In the genomic region with DNA sequence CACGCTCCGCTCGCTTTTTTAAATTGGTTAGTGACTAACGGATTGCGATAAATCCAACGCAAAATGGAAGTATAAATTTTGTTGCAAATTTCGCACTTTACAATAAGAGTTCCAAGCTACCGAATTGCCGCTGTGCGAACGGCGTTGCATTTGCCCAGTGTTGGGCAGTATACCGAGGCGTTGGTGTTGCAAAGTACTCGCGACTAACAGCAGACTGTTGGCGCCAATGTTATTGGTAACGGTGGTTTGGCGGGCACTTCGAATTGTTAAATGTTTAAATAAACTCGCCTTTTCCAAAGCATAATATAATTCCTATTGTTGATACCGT, we compare ENCODE assay signal across 7 fruit fly cellular contexts.
TF ChIP-seq lines count a peak whose summit lies in the region.

No protein-coding gene starts in this region.

- peak; percentile 36 to 56 for TF ChIP-seq CTCF in S2 (optimal IDR thresholded peaks at IDR 0.05; lab: Kevin White, UChicago)
- TF ChIP-seq CTCF in whole organism, embryonic (GFP tag; optimal IDR thresholded peaks at IDR 0.05; lab: Kevin White, UChicago): no peak

TF ChIP-seq in Kc167, 6 proteins besides CTCF, POLR2A, EP300 and RAD21:
- TF ChIP-seq psq (optimal IDR thresholded peaks at IDR 0.05; lab: Kevin White, UChicago) (peak; percentile 23), Myc (optimal IDR thresholded peaks at IDR 0.05; lab: Kevin White, UChicago) (no peak)

TF ChIP-seq in whole organism, adult, 20 proteins besides CTCF, POLR2A, EP300 and RAD21 (continues in another document):
- TF ChIP-seq CG14711 (tag; optimal IDR thresholded peaks at IDR 0.05; lab: Kevin White, UChicago) (peak; percentile 59), CG1620 (GFP tag; optimal IDR thresholded peaks at IDR 0.05; lab: Kevin White, UChicago) (peak; percentile 94), Clk (GFP tag; optimal IDR thresholded peaks at IDR 0.05; lab: Kevin White, UChicago) (peak; percentile 68), CG12768 (GFP tag; optimal IDR thresholded peaks at IDR 0.05; lab: Kevin White, UChicago) (peak; percentile 86), CG11617 (GFP tag; optimal IDR thresholded peaks at IDR 0.05; lab: Kevin White, UChicago) (peak; percentile 8), kay (GFP tag; lab: Kevin White, UChicago; ENCODE audit: borderline replicate concordance) (no peak), Crg-1 (GFP tag; optimal IDR thresholded peaks at IDR 0.05; lab: Kevin White, UChicago) (peak; percentile 95), cnc (optimal IDR thresholded peaks at IDR 0.05; lab: Kevin White, UChicago) (no peak), ovo (GFP tag; optimal IDR thresholded peaks at IDR 0.05; lab: Kevin White, UChicago) (peak; percentile 98), CG33017 (tag; optimal IDR thresholded peaks at IDR 0.05; lab: Kevin White, UChicago) (peak; percentile 25), cic (GFP tag; optimal IDR thresholded peaks at IDR 0.05; lab: Kevin White, UChicago) (peak; percentile 74), Mnt (GFP tag; optimal IDR thresholded peaks at IDR 0.05; lab: Kevin White, UChicago) (peak; percentile 85), CG5204 (GFP tag; optimal IDR thresholded peaks at IDR 0.05; lab: Kevin White, UChicago) (peak; percentile 67), tj (GFP tag; optimal IDR thresholded peaks at IDR 0.05; lab: Kevin White, UChicago) (peak; percentile 90), CG7045 (GFP tag; optimal IDR thresholded peaks at IDR 0.05; lab: Kevin White, UChicago) (peak; percentile 50), CG7101 (tag; optimal IDR thresholded peaks at IDR 0.05; lab: Kevin White, UChicago) (peak; percentile 85), pad (GFP tag; optimal IDR thresholded peaks at IDR 0.05; lab: Kevin White, UChicago) (peak; percentile 76)

TF ChIP-seq in whole organism, embryonic, 481 proteins besides CTCF, POLR2A, EP300 and RAD21 (continues in another document):
- TF ChIP-seq nau (GFP tag; optimal IDR thresholded peaks at IDR 0.05; lab: Kevin White, UChicago): no peak
- peak; percentile 28; the same call in 1 of the 2 replicates for TF ChIP-seq CG10959 (GFP tag; IDR thresholded peaks at IDR 0.05; lab: Robert Waterston, UW)
- no peak for TF ChIP-seq CG15073 (GFP tag; optimal IDR thresholded peaks at IDR 0.05; lab: Kevin White, UChicago)
- no peak for TF ChIP-seq Mrtf (GFP tag; IDR thresholded peaks at IDR 0.05; lab: Robert Waterston, UW)
- TF ChIP-seq CG42726 (GFP tag; IDR thresholded peaks at IDR 0.05; lab: Robert Waterston, UW; ENCODE audit: partially characterized antibody): no peak
- peak; percentile 17 for TF ChIP-seq nom (GFP tag; optimal IDR thresholded peaks at IDR 0.05; lab: Kevin White, UChicago)
- peak; percentile 24 for TF ChIP-seq CG6765 (GFP tag; optimal IDR thresholded peaks at IDR 0.05; lab: Kevin White, UChicago)
- no peak for TF ChIP-seq CG4820 (GFP tag; optimal IDR thresholded peaks at IDR 0.05; lab: Kevin White, UChicago)
- peak; percentile 38 for TF ChIP-seq D (optimal IDR thresholded peaks at IDR 0.05; lab: Kevin White, UChicago)
- no peak for TF ChIP-seq D (GFP tag; optimal IDR thresholded peaks at IDR 0.05; lab: Kevin White, UChicago)
- no peak for TF ChIP-seq dmrt11E (tag; optimal IDR thresholded peaks at IDR 0.05; lab: Kevin White, UChicago)
- no peak for TF ChIP-seq CG13775 (GFP tag; optimal IDR thresholded peaks at IDR 0.05; lab: Kevin White, UChicago)
- TF ChIP-seq CG6272 (GFP tag; IDR thresholded peaks at IDR 0.05; lab: Robert Waterston, UW): no peak
- no peak for TF ChIP-seq cad (GFP tag; optimal IDR thresholded peaks at IDR 0.05; lab: Kevin White, UChicago)
- no peak for TF ChIP-seq prd (optimal IDR thresholded peaks at IDR 0.05; lab: Kevin White, UChicago)
- TF ChIP-seq prd (GFP tag; IDR thresholded peaks at IDR 0.05; lab: Robert Waterston, UW): no peak
- TF ChIP-seq CG12942 (GFP tag; optimal IDR thresholded peaks at IDR 0.05; lab: Kevin White, UChicago): peak; percentile 34
- no peak for TF ChIP-seq Ravus (GFP tag; IDR thresholded peaks at IDR 0.05; lab: Robert Waterston, UW)

TF ChIP-seq in whole organism, prepupa, 60 proteins besides CTCF, POLR2A, EP300 and RAD21 (continues in another document):
- TF ChIP-seq pdm3 (GFP tag; optimal IDR thresholded peaks at IDR 0.05; lab: Kevin White, UChicago) (peak; percentile 21), esn (GFP tag; optimal IDR thresholded peaks at IDR 0.05; lab: Kevin White, UChicago) (peak; percentile 65), lz (GFP tag; optimal IDR thresholded peaks at IDR 0.05; lab: Kevin White, UChicago) (peak; percentile 50), CG3919 (GFP tag; optimal IDR thresholded peaks at IDR 0.05; lab: Kevin White, UChicago) (peak; percentile 74), CG6163 (GFP tag; IDR thresholded peaks at IDR 0.05; lab: Robert Waterston, UW) (peak; percentile 61), topi (GFP tag; optimal IDR thresholded peaks at IDR 0.05; lab: Kevin White, UChicago) (peak; percentile 43), OdsH (GFP tag; optimal IDR thresholded peaks at IDR 0.05; lab: Kevin White, UChicago) (peak; percentile 19), Eip78C (GFP tag; lab: Kevin White, UChicago) (peak; percentile 47), fd85E (GFP tag; optimal IDR thresholded peaks at IDR 0.05; lab: Kevin White, UChicago) (no peak), eg (GFP tag; IDR thresholded peaks at IDR 0.05; lab: Robert Waterston, UW) (peak; percentile 23; the same call in 1 of the 3 replicates), CG7368 (GFP tag; optimal IDR thresholded peaks at IDR 0.05; lab: Kevin White, UChicago) (no peak), achi (GFP tag; optimal IDR thresholded peaks at IDR 0.05; lab: Kevin White, UChicago) (peak; percentile 33), Sox15 (GFP tag; optimal IDR thresholded peaks at IDR 0.05; lab: Kevin White, UChicago) (no peak), CG31627 (GFP tag; optimal IDR thresholded peaks at IDR 0.05; lab: Kevin White, UChicago) (peak; percentile 55), Eip93F (GFP tag; optimal IDR thresholded peaks at IDR 0.05; lab: Kevin White, UChicago) (no peak), CG11294 (GFP tag; IDR thresholded peaks at IDR 0.05; lab: Robert Waterston, UW) (no peak), Sox102F (GFP tag; optimal IDR thresholded peaks at IDR 0.05; lab: Kevin White, UChicago) (no peak), CG6792 (GFP tag; optimal IDR thresholded peaks at IDR 0.05; lab: Kevin White, UChicago) (peak; percentile 31)

TF ChIP-seq in whole organism, pupa, 21 proteins besides CTCF, POLR2A, EP300 and RAD21:
- TF ChIP-seq D1 (tag; optimal IDR thresholded peaks at IDR 0.05; lab: Kevin White, UChicago) (no peak), CG14655 (GFP tag; optimal IDR thresholded peaks at IDR 0.05; lab: Kevin White, UChicago) (no peak), CG8301 (tag; optimal IDR thresholded peaks at IDR 0.05; lab: Kevin White, UChicago) (no peak), CG4496 (GFP tag; IDR thresholded peaks at IDR 0.05; lab: Robert Waterston, UW) (no peak), Ets98B (GFP tag; IDR thresholded peaks at IDR 0.05; lab: Robert Waterston, UW) (peak; percentile 24; the same call in 1 of the 2 replicates), CG13204 (GFP tag; optimal IDR thresholded peaks at IDR 0.05; lab: Kevin White, UChicago) (no peak), CG10348 (GFP tag; IDR thresholded peaks at IDR 0.05; lab: Robert Waterston, UW) (no peak), CG15710 (tag; optimal IDR thresholded peaks at IDR 0.05; lab: Kevin White, UChicago) (no peak), CG8159 (tag; optimal IDR thresholded peaks at IDR 0.05; lab: Kevin White, UChicago) (peak; percentile 10), Snoo (tag; optimal IDR thresholded peaks at IDR 0.05; lab: Kevin White, UChicago) (peak; percentile 43), Pif1B (GFP tag; optimal IDR thresholded peaks at IDR 0.05; lab: Kevin White, UChicago) (no peak), rn (GFP tag; IDR thresholded peaks at IDR 0.05; lab: Robert Waterston, UW) (no peak), CG9948 (tag; optimal IDR thresholded peaks at IDR 0.05; lab: Kevin White, UChicago) (peak; percentile 49)

TF ChIP-seq in whole organism, wandering third instar larva, 38 proteins besides CTCF, POLR2A, EP300 and RAD21 (continues in another document):
- TF ChIP-seq Abd-B (GFP tag; optimal IDR thresholded peaks at IDR 0.05; lab: Kevin White, UChicago) (no peak), Dfd (GFP tag; optimal IDR thresholded peaks at IDR 0.05; lab: Kevin White, UChicago) (no peak), ey (GFP tag; optimal IDR thresholded peaks at IDR 0.05; lab: Kevin White, UChicago) (peak; percentile 60), Sp1 (GFP tag; optimal IDR thresholded peaks at IDR 0.05; lab: Kevin White, UChicago) (peak; percentile 48), sage (GFP tag; optimal IDR thresholded peaks at IDR 0.05; lab: Kevin White, UChicago) (no peak), Myc (optimal IDR thresholded peaks at IDR 0.05; lab: Kevin White, UChicago) (peak; percentile 22), OdsH (GFP tag; optimal IDR thresholded peaks at IDR 0.05; lab: Kevin White, UChicago) (peak; percentile 55), dl (GFP tag; optimal IDR thresholded peaks at IDR 0.05; lab: Kevin White, UChicago; ENCODE audit: insufficient read depth in 1 of 2, partially characterized antibody in 2 of 2) (no peak), Hnf4 (GFP tag; optimal IDR thresholded peaks at IDR 0.05; lab: Kevin White, UChicago) (peak; percentile 87), N (GFP tag; optimal IDR thresholded peaks at IDR 0.05; lab: Kevin White, UChicago) (no peak), usp (GFP tag; optimal IDR thresholded peaks at IDR 0.05; lab: Kevin White, UChicago) (no peak), woc (GFP tag; optimal IDR thresholded peaks at IDR 0.05; lab: Kevin White, UChicago) (peak; percentile 13), HLH106 (tag; optimal IDR thresholded peaks at IDR 0.05; lab: Kevin White, UChicago) (peak; percentile 37), rgr (GFP tag; optimal IDR thresholded peaks at IDR 0.05; lab: Kevin White, UChicago) (peak; percentile 79), h (GFP tag; optimal IDR thresholded peaks at IDR 0.05; lab: Kevin White, UChicago) (peak; percentile 79), psq (GFP tag; optimal IDR thresholded peaks at IDR 0.05; lab: Kevin White, UChicago) (peak; percentile 77), pan (optimal IDR thresholded peaks at IDR 0.05; lab: Kevin White, UChicago) (no peak), sv (GFP tag; optimal IDR thresholded peaks at IDR 0.05; lab: Kevin White, UChicago) (peak; percentile 35), dmrt93B (GFP tag; optimal IDR thresholded peaks at IDR 0.05; lab: Kevin White, UChicago) (no peak), fru (GFP tag; optimal IDR thresholded peaks at IDR 0.05; lab: Kevin White, UChicago) (peak; percentile 68), Dif (GFP tag; optimal IDR thresholded peaks at IDR 0.05; lab: Kevin White, UChicago; ENCODE audit: partially characterized antibody) (no peak), Hr78 (GFP tag; optimal IDR thresholded peaks at IDR 0.05; lab: Kevin White, UChicago) (no peak), Mio (GFP tag; optimal IDR thresholded peaks at IDR 0.05; lab: Kevin White, UChicago) (peak; percentile 9), br (GFP tag; optimal IDR thresholded peaks at IDR 0.05; lab: Kevin White, UChicago) (peak; percentile 76), CrebA (GFP tag; optimal IDR thresholded peaks at IDR 0.05; lab: Kevin White, UChicago; ENCODE audit: borderline replicate concordance) (no peak), Hr83 (GFP tag; optimal IDR thresholded peaks at IDR 0.05; lab: Kevin White, UChicago; ENCODE audit: poor library complexity, severe bottlenecking) (peak; percentile 95)
